Worm (Caenorhabditis elegans) whole organism, early embryonic: ENCODE measurements around the gene Y38H6C.9.

Source experiments
- B0310.2 ChIP-seq: sonication (generic microtip); optimal IDR thresholded peaks from 2 replicates; lab custom pipeline; 2016; ENCODE audit warnings: mild to moderate bottlenecking, missing genetic modification characterization, missing compliant biosample characterization
- F13C5.2 ChIP-seq: sonication (generic microtip); optimal IDR thresholded peaks from 2 replicates; lab custom pipeline; 2017; ENCODE audit warnings: mild to moderate bottlenecking, missing genetic modification characterization, inconsistent platforms, missing compliant biosample characterization
- aly-1 ChIP-seq: sonication (generic microtip); optimal IDR thresholded peaks from 2 replicates; lab custom pipeline; 2016; ENCODE audit warnings: missing genetic modification characterization, missing compliant biosample characterization
- ama-1 ChIP-seq: fragments of 150-350 bp; optimal IDR thresholded peaks from 2 replicates; lab custom pipeline; 2014
- ceh-13 ChIP-seq: fragments of 200-800 bp; sonication (Bioruptor generic); optimal IDR thresholded peaks from 2 replicates; lab custom pipeline; 2018; ENCODE audit warnings: mild to moderate bottlenecking, missing genetic modification characterization, missing compliant biosample characterization
- ceh-36 ChIP-seq: sonication (generic microtip); optimal IDR thresholded peaks from 2 replicates; lab custom pipeline; 2016; ENCODE audit warnings: missing genetic modification characterization, inconsistent platforms, missing compliant biosample characterization
- ets-7 ChIP-seq: sonication (generic microtip); optimal IDR thresholded peaks from 2 replicates; lab custom pipeline; 2016; ENCODE audit warnings: missing genotype, missing genetic modification characterization, missing compliant biosample characterization
- flt-1 ChIP-seq: fragments of 200-800 bp; sonication (Bioruptor generic); IDR thresholded peaks from 2 replicates; pipeline ENCODE4 v1.3.6; 2022; ENCODE audit warnings: missing genetic modification characterization, missing compliant biosample characterization
- hmbx-1 ChIP-seq: sonication (generic microtip); optimal IDR thresholded peaks from 2 replicates; lab custom pipeline; 2016; ENCODE audit warnings: mild to moderate bottlenecking, missing genetic modification characterization, missing compliant biosample characterization
- hmg-4 ChIP-seq: fragments of 200-800 bp; sonication (Bioruptor generic); optimal IDR thresholded peaks from 2 replicates; lab custom pipeline; 2018; ENCODE audit warnings: mild to moderate bottlenecking, missing genetic modification characterization, missing compliant biosample characterization
- hnd-1 ChIP-seq: sonication (generic microtip); optimal IDR thresholded peaks from 2 replicates; lab custom pipeline; 2016; ENCODE audit warnings: missing genetic modification characterization, missing compliant biosample characterization
- pes-1 ChIP-seq: fragments of 200-800 bp; sonication (Bioruptor generic); IDR thresholded peaks from 2 replicates; pipeline ENCODE4 v1.3.6; 2022; ENCODE audit warnings: missing genetic modification reagents, missing genetic modification characterization, missing compliant biosample characterization
- scrt-1 ChIP-seq: fragments of 200-800 bp; sonication (Bioruptor generic); IDR thresholded peaks from 2 replicates; pipeline ENCODE4 v1.3.6; 2022; ENCODE audit warnings: missing genetic modification characterization, missing compliant biosample characterization
- sea-1 ChIP-seq: fragments of 200-800 bp; sonication (Bioruptor generic); conservative IDR thresholded peaks from 2 replicates; pipeline ENCODE4 v1.3.6; 2022; ENCODE audit warnings: missing genetic modification characterization, missing compliant biosample characterization
- tbx-11 ChIP-seq: fragments of 200-800 bp; sonication (Bioruptor generic); IDR thresholded peaks from 2 replicates; pipeline ENCODE4 v1.3.6; 2022; ENCODE audit warnings: missing genetic modification characterization, missing compliant biosample characterization
- tbx-37 ChIP-seq: fragments of 200-800 bp; sonication (Bioruptor generic); conservative IDR thresholded peaks from 2 replicates; pipeline ENCODE4 v1.3.6; 2022; ENCODE audit warnings: missing genetic modification reagents, missing genetic modification characterization, missing compliant biosample characterization
- tra-4 ChIP-seq: sonication (generic microtip); optimal IDR thresholded peaks from 2 replicates; lab custom pipeline; 2017; ENCODE audit warnings: missing genetic modification characterization, missing compliant biosample characterization

Y38H6C.9 gene

DNA sequence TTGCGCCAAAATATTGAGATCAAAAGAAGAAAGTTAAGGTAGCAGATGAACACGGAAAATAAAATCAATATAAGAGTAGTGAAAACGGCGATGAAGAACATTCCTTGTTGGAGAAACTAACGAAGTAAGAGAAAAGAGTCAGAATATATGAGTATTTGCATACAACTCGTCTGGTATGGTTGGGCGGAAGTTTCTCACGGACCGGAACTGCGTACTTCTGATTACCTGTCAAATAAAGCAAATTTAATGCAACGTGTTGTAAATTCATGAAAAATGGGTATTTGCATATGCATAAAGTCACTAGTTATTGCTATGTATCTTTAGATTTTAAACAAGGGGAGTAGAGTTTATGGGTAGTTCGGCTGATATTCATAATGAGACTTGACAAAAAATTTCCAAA is 33.0 kb downstream of the Y38H6C.9 start, which contains the start of gene srbc-78:
Gene srbc-78, minus strand, starts transcription at position 101 of the 400 bp plus-strand sequence.
- no peak for TF ChIP-seq flt-1 (GFP tag; lab: Robert Waterston, UW)
- no peak for TF ChIP-seq ets-7 (tag; lab: Kevin White, UChicago)
- no peak for TF ChIP-seq tra-4 (tag; lab: Kevin White, UChicago)
- TF ChIP-seq hnd-1 (tag; lab: Kevin White, UChicago), result no peak
- TF ChIP-seq F13C5.2 (tag; lab: Kevin White, UChicago), result no peak
- TF ChIP-seq tbx-37, result no peak
- no peak for TF ChIP-seq sea-1 (GFP tag; lab: Robert Waterston, UW)
- TF ChIP-seq hmbx-1 (tag; lab: Kevin White, UChicago), result no peak
- TF ChIP-seq hmg-4 (GFP tag; lab: Kevin White, UChicago), result no peak
- TF ChIP-seq ceh-13, result no peak
- TF ChIP-seq aly-1, result no peak
- TF ChIP-seq scrt-1 (GFP tag; lab: Robert Waterston, UW), result no peak
- no peak for TF ChIP-seq B0310.2 (tag; lab: Kevin White, UChicago)
- no peak for TF ChIP-seq tbx-11 (GFP tag; lab: Robert Waterston, UW)

DNA sequence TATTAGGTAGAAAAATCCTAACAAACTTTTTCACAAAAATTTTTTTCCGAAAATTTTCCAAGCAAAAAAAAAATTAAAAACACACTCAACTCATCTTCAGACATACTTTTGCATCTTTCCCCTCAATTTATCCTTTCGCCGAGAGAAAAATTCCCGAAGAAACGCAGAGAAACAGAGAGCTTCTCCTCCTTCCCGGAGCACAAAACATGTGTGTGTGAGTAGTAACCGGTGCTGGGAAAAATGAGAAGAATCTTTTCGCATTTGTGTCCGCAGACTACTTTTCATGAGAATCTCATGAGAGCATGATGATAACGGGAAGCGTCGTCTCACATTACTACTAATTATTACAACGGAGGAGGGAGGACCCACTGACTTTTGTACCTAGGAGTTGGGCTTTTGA is 35.5 kb downstream of the Y38H6C.9 start:
- TF ChIP-seq pes-1 (GFP tag; lab: Robert Waterston, UW) (no peak), tra-4 (tag; lab: Kevin White, UChicago) (no peak), ceh-36 (no peak), ceh-13 (no peak), ama-1 (lab: Kevin White, UChicago) (no peak), scrt-1 (GFP tag; lab: Robert Waterston, UW) (no peak), aly-1 (no peak)

DNA sequence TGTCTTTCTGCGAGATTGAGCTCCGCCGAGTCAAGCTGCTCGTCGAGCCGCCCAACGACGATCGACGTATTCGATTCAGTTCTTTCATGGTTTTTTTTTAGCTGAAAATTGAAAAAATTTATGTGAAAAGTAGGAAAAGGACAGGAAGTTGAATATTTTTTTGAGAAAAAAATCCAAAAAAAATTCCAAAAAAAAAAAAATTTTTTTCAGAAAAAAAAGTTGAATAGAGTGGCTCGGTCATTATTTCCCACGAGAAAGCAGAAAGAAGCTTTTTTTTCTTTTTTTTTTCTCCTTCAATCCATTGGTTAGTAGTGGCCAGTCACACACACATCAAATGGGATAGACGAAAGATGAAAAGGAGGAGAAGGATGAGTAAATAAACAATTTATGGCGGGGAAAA is 36.8 kb downstream of the Y38H6C.9 start, which contains the start of gene dhcr-7:
Gene dhcr-7, minus strand, starts transcription at position 101 of the 400 bp plus-strand sequence.
- no peak for TF ChIP-seq sea-1 (GFP tag; lab: Robert Waterston, UW)
- TF ChIP-seq hmbx-1 (tag; lab: Kevin White, UChicago), result no peak
- TF ChIP-seq ets-7 (tag; lab: Kevin White, UChicago), result no peak
- no peak for TF ChIP-seq F13C5.2 (tag; lab: Kevin White, UChicago)
- no peak for TF ChIP-seq ceh-13
- TF ChIP-seq ceh-36, result no peak
- no peak for TF ChIP-seq tbx-11 (GFP tag; lab: Robert Waterston, UW)
- TF ChIP-seq tbx-37, result no peak
- no peak for TF ChIP-seq B0310.2 (tag; lab: Kevin White, UChicago)
- TF ChIP-seq ama-1 (lab: Kevin White, UChicago), result no peak
- no peak for TF ChIP-seq tra-4 (tag; lab: Kevin White, UChicago)
- no peak for TF ChIP-seq flt-1 (GFP tag; lab: Robert Waterston, UW)
- no peak for TF ChIP-seq scrt-1 (GFP tag; lab: Robert Waterston, UW)
- TF ChIP-seq aly-1, result no peak
- no peak for TF ChIP-seq hnd-1 (tag; lab: Kevin White, UChicago)
- no peak for TF ChIP-seq pes-1 (GFP tag; lab: Robert Waterston, UW)

DNA sequence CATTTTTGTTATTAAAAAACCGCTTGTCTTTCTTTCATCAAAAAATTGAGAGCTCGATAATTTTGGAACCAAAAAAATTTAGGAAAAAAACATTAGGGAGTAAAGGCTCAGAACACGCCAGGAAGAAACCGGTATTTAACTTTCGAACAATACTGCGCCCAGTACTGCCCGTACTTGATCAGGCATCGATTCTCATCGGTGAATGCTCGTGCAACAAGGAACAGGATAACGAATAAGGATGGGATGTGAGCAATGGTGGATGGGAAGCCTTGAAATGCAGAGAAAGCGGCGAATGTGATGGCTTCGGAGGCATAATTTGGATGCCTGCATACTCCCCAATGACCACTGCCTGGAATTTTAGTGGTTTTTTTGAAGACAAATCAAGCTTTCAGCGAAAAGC is 41.3 kb downstream of the Y38H6C.9 start:
- TF ChIP-seq hmbx-1 (tag; lab: Kevin White, UChicago), result no peak
- TF ChIP-seq ceh-36, result no peak
- TF ChIP-seq ama-1 (lab: Kevin White, UChicago), result no peak
- TF ChIP-seq flt-1 (GFP tag; lab: Robert Waterston, UW), result no peak
- no peak for TF ChIP-seq pes-1 (GFP tag; lab: Robert Waterston, UW)
- no peak for TF ChIP-seq sea-1 (GFP tag; lab: Robert Waterston, UW)
- no peak for TF ChIP-seq hmg-4 (GFP tag; lab: Kevin White, UChicago)
- no peak for TF ChIP-seq hnd-1 (tag; lab: Kevin White, UChicago)
- no peak for TF ChIP-seq ets-7 (tag; lab: Kevin White, UChicago)
- TF ChIP-seq tbx-37, result no peak
- TF ChIP-seq B0310.2 (tag; lab: Kevin White, UChicago), result no peak
- TF ChIP-seq scrt-1 (GFP tag; lab: Robert Waterston, UW), result no peak
- TF ChIP-seq tra-4 (tag; lab: Kevin White, UChicago), result no peak
- TF ChIP-seq F13C5.2 (tag; lab: Kevin White, UChicago), result no peak
- TF ChIP-seq tbx-11 (GFP tag; lab: Robert Waterston, UW), result no peak
- no peak for TF ChIP-seq ceh-13
- TF ChIP-seq aly-1, result no peak

DNA sequence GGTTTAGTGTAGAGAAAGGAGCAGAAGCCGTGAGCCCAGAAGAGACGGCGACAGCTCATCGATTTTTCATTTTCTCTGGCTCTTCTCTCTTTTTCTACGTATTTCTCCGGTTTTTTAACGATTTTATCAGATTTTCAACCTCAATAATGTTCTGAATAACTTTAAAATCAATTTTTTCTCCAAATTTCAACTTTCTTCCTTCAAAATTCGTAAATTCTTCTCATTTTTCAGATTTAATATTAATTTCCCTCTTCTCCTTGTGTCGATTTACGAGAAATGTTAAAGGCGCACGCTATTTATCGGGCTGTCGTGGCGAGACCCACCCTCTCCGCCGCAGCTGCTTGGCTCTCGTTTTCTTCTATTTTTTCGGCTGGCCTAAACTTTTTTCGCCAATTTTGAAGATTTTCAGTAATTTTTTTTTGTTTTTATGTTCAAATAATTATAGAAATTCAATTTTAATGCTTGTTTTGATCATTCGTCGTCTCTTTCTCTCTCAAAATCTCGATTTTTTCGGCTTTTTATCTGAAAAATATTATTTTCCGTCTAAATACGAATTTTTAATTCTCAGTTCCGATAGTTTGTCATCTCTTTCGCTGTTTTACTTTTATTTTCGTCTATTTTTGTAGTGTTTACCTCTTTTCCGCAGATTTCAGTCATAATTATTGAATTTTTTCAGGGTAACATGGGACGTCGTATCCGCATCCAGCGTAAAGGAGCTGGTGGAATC is 42.9 kb downstream of the Y38H6C.9 start, which contains the start of the genes calf-1 and rpl-2:
Gene calf-1, minus strand, starts transcription at position 77 of the 727 bp plus-strand sequence.
Gene rpl-2, plus strand, starts transcription at position 677 of the 727 bp plus-strand sequence.
- no peak for TF ChIP-seq hnd-1 (tag; lab: Kevin White, UChicago)
- 0 out of 2 replicates have a peak, but pooled peaks have one; percentile 15 for TF ChIP-seq flt-1 (GFP tag; lab: Robert Waterston, UW)

DNA sequence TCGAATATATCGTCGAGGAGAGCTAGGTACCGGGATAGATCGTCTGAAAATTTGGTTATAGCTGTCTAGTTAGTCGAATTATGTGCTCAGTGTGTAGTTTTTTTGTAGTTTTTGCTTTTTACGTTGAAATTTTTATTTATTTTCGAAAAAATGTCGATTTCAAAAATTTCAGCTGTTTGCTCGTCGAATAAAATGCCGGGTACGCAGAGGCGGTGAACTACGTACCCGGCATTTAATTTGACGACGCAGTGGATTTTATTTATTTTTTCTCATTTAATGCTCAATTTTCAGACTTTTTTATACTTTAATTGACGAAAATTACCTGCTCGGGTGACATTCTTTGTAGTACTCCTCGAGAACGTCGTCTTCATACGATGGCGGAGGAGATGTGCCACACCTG is 45.1 kb downstream of the Y38H6C.9 start:
- TF ChIP-seq ceh-36 (no peak), hnd-1 (tag; lab: Kevin White, UChicago) (no peak), F13C5.2 (tag; lab: Kevin White, UChicago) (no peak), tra-4 (tag; lab: Kevin White, UChicago) (no peak)

DNA sequence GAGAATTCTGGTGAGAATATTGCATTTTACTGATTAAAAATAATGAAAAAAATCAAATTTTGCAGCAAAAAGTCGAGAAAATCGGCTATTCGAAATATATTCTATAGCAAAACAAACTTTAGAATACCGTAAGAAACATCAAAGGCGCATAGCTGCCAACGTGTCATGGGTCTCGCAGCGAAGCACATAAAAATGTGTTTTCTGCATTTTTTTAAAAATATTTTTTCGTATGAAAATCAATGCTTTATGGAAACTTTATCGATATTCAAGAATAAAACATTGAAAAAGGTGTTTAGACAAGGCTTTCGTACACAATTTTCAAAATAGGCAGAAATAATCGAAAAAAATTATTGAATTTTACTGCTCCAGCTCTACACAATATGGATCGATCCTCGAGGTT is 45.6 kb downstream of the Y38H6C.9 start:
- TF ChIP-seq ets-7 (tag; lab: Kevin White, UChicago) (no peak), ceh-36 (no peak), F13C5.2 (tag; lab: Kevin White, UChicago) (no peak), aly-1 (no peak), scrt-1 (GFP tag; lab: Robert Waterston, UW) (no peak), hmg-4 (GFP tag; lab: Kevin White, UChicago) (no peak)
